Worm (Caenorhabditis elegans): Measurements from ENCODE around the gene noca-2.

- TF ChIP-seq elt-3 (tag; optimal IDR thresholded peaks at IDR 0.05): no peak
- no peak for TF ChIP-seq efl-1 (optimal IDR thresholded peaks at IDR 0.05)
- no peak for TF ChIP-seq efl-1 (GFP tag; optimal IDR thresholded peaks at IDR 0.05 in 1 of 2)
- no peak for TF ChIP-seq nhr-12 (tag; optimal IDR thresholded peaks at IDR 0.05)
- TF ChIP-seq ztf-4 (tag; optimal IDR thresholded peaks at IDR 0.05): no peak
- TF ChIP-seq lin-13 (GFP tag; optimal IDR thresholded peaks at IDR 0.05): no peak
- no peak for TF ChIP-seq fkh-4 (tag; optimal IDR thresholded peaks at IDR 0.05; ENCODE audit: borderline replicate concordance)
Observed at ce11 chrX:11675573-11675972, 8.6 kb downstream of the noca-2 start.
